Fruit fly (Drosophila melanogaster): Measurements from ENCODE around the gene CG42371.
A peak's percentile ranks its signal among the peaks of the same experiment; 100 is the strongest.

The CG42371 gene

dm6 chr2L:2217067-2217684, at the start of gene CG42371, which contains the start of the genes CG15386 and mio:
Gene CG42371 (minus strand): TSS chr2L:2217246.
Gene CG15386 (minus strand): TSS chr2L:2217246.
Gene mio (plus strand): TSS chr2L:2217290.
- TF ChIP-seq Hr96 (GFP tag; optimal IDR thresholded peaks at IDR 0.05) (no peak), CG11617 (GFP tag; optimal IDR thresholded peaks at IDR 0.05) (peak; percentile 74), CG5204 (GFP tag; optimal IDR thresholded peaks at IDR 0.05) (no peak), CG7045 (GFP tag; optimal IDR thresholded peaks at IDR 0.05) (no peak), bab1 (GFP tag; optimal IDR thresholded peaks at IDR 0.05) (peak; percentile 54), CG7101 (tag; optimal IDR thresholded peaks at IDR 0.05) (peak; percentile 53), Mnt (GFP tag; optimal IDR thresholded peaks at IDR 0.05) (peak; percentile 94), toe (GFP tag; optimal IDR thresholded peaks at IDR 0.05) (no peak), CG1620 (GFP tag; optimal IDR thresholded peaks at IDR 0.05) (peak; percentile 32), Clk (GFP tag; optimal IDR thresholded peaks at IDR 0.05) (no peak), cic (GFP tag; optimal IDR thresholded peaks at IDR 0.05) (peak; percentile 94), cnc (optimal IDR thresholded peaks at IDR 0.05) (no peak), kay (GFP tag; ENCODE audit: borderline replicate concordance) (no peak), pad (GFP tag; optimal IDR thresholded peaks at IDR 0.05) (peak; percentile 52), Crg-1 (GFP tag; optimal IDR thresholded peaks at IDR 0.05) (peak; percentile 66), tj (GFP tag; optimal IDR thresholded peaks at IDR 0.05) (peak; percentile 38), CG12768 (GFP tag; optimal IDR thresholded peaks at IDR 0.05) (peak; percentile 27), CG14711 (tag; optimal IDR thresholded peaks at IDR 0.05) (peak; percentile 47), CG33017 (tag; optimal IDR thresholded peaks at IDR 0.05) (peak; percentile 71), ovo (GFP tag; optimal IDR thresholded peaks at IDR 0.05) (no peak)

- no peak for TF ChIP-seq toe (GFP tag; optimal IDR thresholded peaks at IDR 0.05)
- no peak for TF ChIP-seq kay (GFP tag; ENCODE audit: borderline replicate concordance)
- TF ChIP-seq pad (GFP tag; optimal IDR thresholded peaks at IDR 0.05), result no peak
- no peak for TF ChIP-seq ovo (GFP tag; optimal IDR thresholded peaks at IDR 0.05)
- no peak for TF ChIP-seq tj (GFP tag; optimal IDR thresholded peaks at IDR 0.05)
- no peak for TF ChIP-seq CG7045 (GFP tag; optimal IDR thresholded peaks at IDR 0.05)
- TF ChIP-seq CG7101 (tag; optimal IDR thresholded peaks at IDR 0.05), result no peak
- TF ChIP-seq Mnt (GFP tag; optimal IDR thresholded peaks at IDR 0.05), result no peak
- TF ChIP-seq CG33017 (tag; optimal IDR thresholded peaks at IDR 0.05), result no peak
- no peak for TF ChIP-seq CG12768 (GFP tag; optimal IDR thresholded peaks at IDR 0.05)
- TF ChIP-seq Crg-1 (GFP tag; optimal IDR thresholded peaks at IDR 0.05), result no peak
- no peak for TF ChIP-seq Clk (GFP tag; optimal IDR thresholded peaks at IDR 0.05)
- no peak for TF ChIP-seq Hr96 (GFP tag; optimal IDR thresholded peaks at IDR 0.05)
Observed at dm6 chr2L:2265221-2265620, 48.2 kb upstream of the CG42371 start, which contains the start of gene CG34049. Gene CG34049 (minus strand): TSS chr2L:2265321.

- TF ChIP-seq Hr96 (GFP tag; optimal IDR thresholded peaks at IDR 0.05), result no peak
- no peak for TF ChIP-seq CG33017 (tag; optimal IDR thresholded peaks at IDR 0.05)
- no peak for TF ChIP-seq CG1620 (GFP tag; optimal IDR thresholded peaks at IDR 0.05)
- TF ChIP-seq pad (GFP tag; optimal IDR thresholded peaks at IDR 0.05), result no peak
- no peak for TF ChIP-seq Crg-1 (GFP tag; optimal IDR thresholded peaks at IDR 0.05)
- TF ChIP-seq tj (GFP tag; optimal IDR thresholded peaks at IDR 0.05), result no peak
- no peak for TF ChIP-seq cnc (optimal IDR thresholded peaks at IDR 0.05)
- no peak for TF ChIP-seq ovo (GFP tag; optimal IDR thresholded peaks at IDR 0.05)
- TF ChIP-seq kay (GFP tag; ENCODE audit: borderline replicate concordance), result no peak
- no peak for TF ChIP-seq Clk (GFP tag; optimal IDR thresholded peaks at IDR 0.05)
- TF ChIP-seq CG14711 (tag; optimal IDR thresholded peaks at IDR 0.05), result no peak
- no peak for TF ChIP-seq CG7045 (GFP tag; optimal IDR thresholded peaks at IDR 0.05)
- no peak for TF ChIP-seq CG11617 (GFP tag; optimal IDR thresholded peaks at IDR 0.05)
Observed at dm6 chr2L:2263142-2263541, 46.1 kb upstream of the CG42371 start, which contains the start of gene CG4270. Gene CG4270 (plus strand): TSS chr2L:2263442.

dm6 chr2L:2254950-2255349, 37.9 kb upstream of the CG42371 start, which contains the start of gene Send1:
Gene Send1 (minus strand): TSS chr2L:2255050.
- TF ChIP-seq Clk (GFP tag; optimal IDR thresholded peaks at IDR 0.05) (no peak), kay (GFP tag; ENCODE audit: borderline replicate concordance) (no peak), CG1620 (GFP tag; optimal IDR thresholded peaks at IDR 0.05) (no peak), Crg-1 (GFP tag; optimal IDR thresholded peaks at IDR 0.05) (no peak), bab1 (GFP tag; optimal IDR thresholded peaks at IDR 0.05) (no peak), CG5204 (GFP tag; optimal IDR thresholded peaks at IDR 0.05) (no peak), toe (GFP tag; optimal IDR thresholded peaks at IDR 0.05) (no peak), CG14711 (tag; optimal IDR thresholded peaks at IDR 0.05) (no peak), tj (GFP tag; optimal IDR thresholded peaks at IDR 0.05) (no peak)

- no peak for TF ChIP-seq cnc (optimal IDR thresholded peaks at IDR 0.05)
- no peak for TF ChIP-seq Clk (GFP tag; optimal IDR thresholded peaks at IDR 0.05)
- TF ChIP-seq Mnt (GFP tag; optimal IDR thresholded peaks at IDR 0.05), result no peak
- TF ChIP-seq toe (GFP tag; optimal IDR thresholded peaks at IDR 0.05), result no peak
- no peak for TF ChIP-seq tj (GFP tag; optimal IDR thresholded peaks at IDR 0.05)
- no peak for TF ChIP-seq cic (GFP tag; optimal IDR thresholded peaks at IDR 0.05)
- no peak for TF ChIP-seq CG12768 (GFP tag; optimal IDR thresholded peaks at IDR 0.05)
- no peak for TF ChIP-seq ovo (GFP tag; optimal IDR thresholded peaks at IDR 0.05)
- TF ChIP-seq CG7101 (tag; optimal IDR thresholded peaks at IDR 0.05), result no peak
- no peak for TF ChIP-seq pad (GFP tag; optimal IDR thresholded peaks at IDR 0.05)
- no peak for TF ChIP-seq Crg-1 (GFP tag; optimal IDR thresholded peaks at IDR 0.05)
- no peak for TF ChIP-seq CG1620 (GFP tag; optimal IDR thresholded peaks at IDR 0.05)
Observed at dm6 chr2L:2252745-2253144, 35.7 kb upstream of the CG42371 start, which contains the start of gene CG17234. Gene CG17234 (plus strand): TSS chr2L:2253045.

dm6 chr2L:2252241-2252640, 35.2 kb upstream of the CG42371 start, which contains the start of gene CG17239:
Gene CG17239 (minus strand): TSS chr2L:2252341.
- TF ChIP-seq cnc (optimal IDR thresholded peaks at IDR 0.05), result no peak
- TF ChIP-seq kay (GFP tag; ENCODE audit: borderline replicate concordance), result no peak
- TF ChIP-seq pad (GFP tag; optimal IDR thresholded peaks at IDR 0.05), result no peak
- TF ChIP-seq cic (GFP tag; optimal IDR thresholded peaks at IDR 0.05), result no peak
- TF ChIP-seq bab1 (GFP tag; optimal IDR thresholded peaks at IDR 0.05), result no peak
- TF ChIP-seq tj (GFP tag; optimal IDR thresholded peaks at IDR 0.05), result no peak
- TF ChIP-seq toe (GFP tag; optimal IDR thresholded peaks at IDR 0.05), result no peak
- no peak for TF ChIP-seq CG7045 (GFP tag; optimal IDR thresholded peaks at IDR 0.05)
- no peak for TF ChIP-seq Hr96 (GFP tag; optimal IDR thresholded peaks at IDR 0.05)

Measured in whole organism, adult.